Fruit fly (Drosophila melanogaster): ENCODE measurements around the gene CG12268.
A peak's percentile ranks its signal among the peaks of the same experiment; 100 is the strongest.

The CG12268 gene

DNA sequence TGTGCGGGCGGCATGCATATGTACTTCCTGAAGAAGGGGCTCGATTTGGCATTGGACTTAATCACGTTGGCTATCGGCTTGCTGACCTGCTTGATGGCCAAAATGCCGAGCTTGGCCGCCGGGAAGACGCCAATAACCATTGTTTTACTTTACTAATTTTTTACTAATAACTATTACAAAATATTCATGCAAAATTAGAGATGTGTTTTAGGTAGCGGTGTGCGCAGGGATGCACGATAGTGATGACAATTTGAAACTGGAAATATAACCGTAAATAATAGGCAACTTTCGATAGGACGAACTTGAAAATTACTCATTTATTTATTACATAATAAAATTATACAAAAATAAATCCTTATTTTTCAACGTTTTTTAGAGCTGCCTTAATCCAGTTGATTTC lies 20.8 kb downstream of the CG12268 start, which contains the start of gene CG13601 (continued):
- TF ChIP-seq Six4 (GFP tag; optimal IDR thresholded peaks at IDR 0.05), result no peak
- no peak for TF ChIP-seq CG4282 (GFP tag; optimal IDR thresholded peaks at IDR 0.05)
- TF ChIP-seq abd-A (tag; optimal IDR thresholded peaks at IDR 0.05), result no peak
- TF ChIP-seq trem (tag; optimal IDR thresholded peaks at IDR 0.05), result peak; percentile 25
- no peak for TF ChIP-seq yki (optimal IDR thresholded peaks at IDR 0.05)
- TF ChIP-seq CG13775 (GFP tag; optimal IDR thresholded peaks at IDR 0.05), result peak; percentile 15
- no peak for TF ChIP-seq ssp (GFP tag; IDR thresholded peaks at IDR 0.05)
- TF ChIP-seq Med (GFP tag), result peak; percentile 77
- peak; percentile 56; the same call in 1 of the 4 replicates for TF ChIP-seq Gug (GFP tag; IDR thresholded peaks at IDR 0.05)
- peak; percentile 79 for TF ChIP-seq hb (GFP tag; IDR thresholded peaks at IDR 0.05; ENCODE audit: partially characterized antibody)
- no peak for TF ChIP-seq ash1 (GFP tag; optimal IDR thresholded peaks at IDR 0.05)
- no peak for TF ChIP-seq Mes4 (GFP tag; optimal IDR thresholded peaks at IDR 0.05)
- no peak for TF ChIP-seq CG12744 (GFP tag; optimal IDR thresholded peaks at IDR 0.05)
- TF ChIP-seq CG11247 (GFP tag; IDR thresholded peaks at IDR 0.05), result peak; percentile 52
- no peak for TF ChIP-seq CG16815 (GFP tag; optimal IDR thresholded peaks at IDR 0.05)
- no peak for TF ChIP-seq CG10462 (GFP tag; optimal IDR thresholded peaks at IDR 0.05)
- no peak for TF ChIP-seq E2f1 (GFP tag; IDR thresholded peaks at IDR 0.05)
- no peak for TF ChIP-seq TFAM (GFP tag; optimal IDR thresholded peaks at IDR 0.05)
- TF ChIP-seq MBD-R2 (GFP tag; IDR thresholded peaks at IDR 0.05), result peak; percentile 80
- TF ChIP-seq CG5245 (GFP tag; optimal IDR thresholded peaks at IDR 0.05), result no peak
- peak; percentile 67; the same call in 2 of the 3 replicates for TF ChIP-seq CG6791 (GFP tag; IDR thresholded peaks at IDR 0.05; ENCODE audit: partially characterized antibody)
- no peak for TF ChIP-seq CG1529 (GFP tag; optimal IDR thresholded peaks at IDR 0.05)
- no peak for TF ChIP-seq sd (tag; optimal IDR thresholded peaks at IDR 0.05)
- TF ChIP-seq Lhr (GFP tag; optimal IDR thresholded peaks at IDR 0.05), result no peak
- TF ChIP-seq Rx (GFP tag; IDR thresholded peaks at IDR 0.05), result no peak
- no peak for TF ChIP-seq sens-2 (GFP tag; IDR thresholded peaks at IDR 0.05)
- TF ChIP-seq Abd-B (GFP tag; optimal IDR thresholded peaks at IDR 0.05), result no peak
- TF ChIP-seq tin (GFP tag; optimal IDR thresholded peaks at IDR 0.05), result no peak
- peak; percentile 83 for TF ChIP-seq CG34224 (GFP tag; IDR thresholded peaks at IDR 0.05; ENCODE audit: partially characterized antibody)
- TF ChIP-seq CG10959 (GFP tag; IDR thresholded peaks at IDR 0.05), result no peak
- no peak for TF ChIP-seq lab (GFP tag; optimal IDR thresholded peaks at IDR 0.05)
- no peak for TF ChIP-seq tio (GFP tag; optimal IDR thresholded peaks at IDR 0.05)
- no peak for TF ChIP-seq MTF-1 (GFP tag; optimal IDR thresholded peaks at IDR 0.05; ENCODE audit: borderline replicate concordance)
- TF ChIP-seq tap (tag; optimal IDR thresholded peaks at IDR 0.05), result no peak
- peak; percentile 24 for TF ChIP-seq Hey (tag; optimal IDR thresholded peaks at IDR 0.05)
- TF ChIP-seq tup (GFP tag; optimal IDR thresholded peaks at IDR 0.05), result no peak
- peak; percentile 25 for TF ChIP-seq CG12155 (GFP tag; optimal IDR thresholded peaks at IDR 0.05)
- TF ChIP-seq zf30C (GFP tag; optimal IDR thresholded peaks at IDR 0.05), result no peak
- no peak for TF ChIP-seq CG33213 (GFP tag; optimal IDR thresholded peaks at IDR 0.05)
- peak; percentile 10 for TF ChIP-seq gsb-n (tag; optimal IDR thresholded peaks at IDR 0.05)
- TF ChIP-seq crc (GFP tag; optimal IDR thresholded peaks at IDR 0.05), result no peak
- TF ChIP-seq gsb (GFP tag; IDR thresholded peaks at IDR 0.05), result no peak
- no peak for TF ChIP-seq ranshi (GFP tag; IDR thresholded peaks at IDR 0.05)
- no peak for TF ChIP-seq CG3163 (GFP tag; optimal IDR thresholded peaks at IDR 0.05)
- TF ChIP-seq ab (GFP tag; optimal IDR thresholded peaks at IDR 0.05), result no peak
- no peak for TF ChIP-seq Camta (GFP tag; optimal IDR thresholded peaks at IDR 0.05)
- TF ChIP-seq CG14050 (GFP tag; IDR thresholded peaks at IDR 0.05), result no peak
- no peak for TF ChIP-seq oc (tag; optimal IDR thresholded peaks at IDR 0.05)
- peak; percentile 87 for TF ChIP-seq Myb (GFP tag; optimal IDR thresholded peaks at IDR 0.05)
- no peak for TF ChIP-seq CG9609 (GFP tag; optimal IDR thresholded peaks at IDR 0.05)
- TF ChIP-seq bigmax (GFP tag; optimal IDR thresholded peaks at IDR 0.05), result peak; percentile 22
- peak; percentile 45 for TF ChIP-seq CG13894 (tag; optimal IDR thresholded peaks at IDR 0.05)
- no peak for TF ChIP-seq gcm2 (GFP tag; optimal IDR thresholded peaks at IDR 0.05)

All from whole organism, embryonic.